Fruit fly (Drosophila melanogaster) whole organism, prepupa: Measurements from ENCODE around the gene HP5.

Source experiments
- Blimp-1 ChIP-seq: fragments of 200-800 bp; sonication (Bioruptor generic); optimal IDR thresholded peaks from 3 replicates; lab custom pipeline; 2017; ENCODE audit warnings: missing biosample characterization, missing genetic modification characterization, mild to moderate bottlenecking, moderate library complexity, missing genetic modification reagents
- CG16779 ChIP-seq: fragments of 200-800 bp; sonication (Bioruptor generic); optimal IDR thresholded peaks from 3 replicates; lab custom pipeline; 2017; ENCODE audit warnings: missing biosample characterization, mild to moderate bottlenecking, missing genetic modification characterization
- CG3032 ChIP-seq: fragments of 200-800 bp; optimal IDR thresholded peaks from 2 replicates; lab custom pipeline; 2019; ENCODE audit warnings: missing biosample characterization, mild to moderate bottlenecking, missing genetic modification characterization, moderate library complexity
- CG4318 ChIP-seq: fragments of 200-800 bp; sonication (Bioruptor generic); optimal IDR thresholded peaks from 3 replicates; lab custom pipeline; 2017; ENCODE audit warnings: missing biosample characterization, mild to moderate bottlenecking, missing genetic modification characterization
- CG8319 ChIP-seq: fragments of 200-800 bp; sonication (Bioruptor generic); optimal IDR thresholded peaks from 3 replicates; lab custom pipeline; 2016; ENCODE audit warnings: missing biosample characterization, missing genetic modification characterization
- CG9139 ChIP-seq: fragments of 200-800 bp; sonication (Bioruptor generic); optimal IDR thresholded peaks from 3 replicates; lab custom pipeline; 2017; ENCODE audit warnings: missing biosample characterization, mild to moderate bottlenecking, missing genetic modification characterization
- ss ChIP-seq, 2 experiments: fragments of 200-800 bp; sonication (Bioruptor generic); optimal IDR thresholded peaks; 2 replicates in 1 of 2; 3 replicates in 1 of 2; lab custom pipeline; 2017 to 2018; ENCODE audit warnings: mild to moderate bottlenecking in 2 of 2, missing biosample characterization in 2 of 2, missing genetic modification characterization in 2 of 2, moderate library complexity in 1 of 2

dm6 chrX:11433930-11434329, 20.7 kb upstream of the HP5 start:
- no peak for TF ChIP-seq ss (GFP tag; optimal IDR thresholded peaks at IDR 0.05; lab: Kevin White, UChicago)
- TF ChIP-seq Blimp-1, result no peak
- no peak for TF ChIP-seq CG8319 (GFP tag; lab: Kevin White, UChicago)
- TF ChIP-seq CG16779 (tag; lab: Kevin White, UChicago), result no peak
- no peak for TF ChIP-seq CG4318 (GFP tag; lab: Kevin White, UChicago)
- no peak for TF ChIP-seq CG9139 (GFP tag; lab: Kevin White, UChicago)
- TF ChIP-seq CG3032 (tag; lab: Kevin White, UChicago), result no peak
